Worm (Caenorhabditis elegans) whole organism, late embryonic: ENCODE data around the gene hars-1.
A peak's percentile ranks its signal among the peaks of the same experiment; 100 is the strongest.

Experiments used
- C08G9.2 ChIP-seq: sonication (generic microtip); optimal IDR thresholded peaks from 2 replicates; lab custom pipeline; 2016; ENCODE audit warnings: mild to moderate bottlenecking, missing genetic modification characterization, moderate library complexity, missing compliant biosample characterization
- C38D4.7 ChIP-seq: fragments of 200-800 bp; sonication (Bioruptor generic); optimal IDR thresholded peaks from 2 replicates; lab custom pipeline; 2018; ENCODE audit warnings: mild to moderate bottlenecking, missing genetic modification characterization, moderate library complexity, missing compliant biosample characterization
- F13H6.1 ChIP-seq: sonication (generic microtip); optimal IDR thresholded peaks from 2 replicates; lab custom pipeline; 2016; ENCODE audit warnings: missing genetic modification characterization, missing compliant biosample characterization
- K09A11.1 ChIP-seq: sonication (generic microtip); optimal IDR thresholded peaks from 2 replicates; lab custom pipeline; 2017; ENCODE audit warnings: antibody characterized with exemption, mild to moderate bottlenecking, missing genetic modification characterization, missing compliant biosample characterization; ENCODE audit not compliant: insufficient read depth
- T23F11.4 ChIP-seq: fragments of 200-800 bp; sonication (Bioruptor generic); optimal IDR thresholded peaks from 2 replicates; lab custom pipeline; 2018; ENCODE audit warnings: mild to moderate bottlenecking, missing genetic modification characterization, missing compliant biosample characterization
- ahr-1 ChIP-seq: sonication (generic microtip); optimal IDR thresholded peaks from 2 replicates; lab custom pipeline; 2016; ENCODE audit warnings: missing genetic modification characterization, missing compliant biosample characterization
- ceh-14 ChIP-seq: sonication (generic microtip); optimal IDR thresholded peaks from 2 replicates; lab custom pipeline; 2016; ENCODE audit warnings: missing genotype, missing genetic modification characterization, missing compliant biosample characterization
- ceh-19 ChIP-seq: fragments of 200-800 bp; sonication (Bioruptor generic); optimal IDR thresholded peaks from 2 replicates; lab custom pipeline; 2018; ENCODE audit warnings: mild to moderate bottlenecking, missing genetic modification characterization, missing compliant biosample characterization
- ceh-22 ChIP-seq: sonication (generic microtip); optimal IDR thresholded peaks from 2 replicates; lab custom pipeline; 2017; ENCODE audit warnings: missing biosample characterization, missing genetic modification characterization
- ceh-24 ChIP-seq: sonication (generic microtip); optimal IDR thresholded peaks from 2 replicates; lab custom pipeline; 2016; ENCODE audit warnings: mild to moderate bottlenecking, missing genetic modification characterization, missing compliant biosample characterization
- ceh-31 ChIP-seq: sonication (generic microtip); optimal IDR thresholded peaks from 2 replicates; lab custom pipeline; 2016; ENCODE audit warnings: missing genetic modification characterization, missing compliant biosample characterization
- ceh-34 ChIP-seq: sonication (generic microtip); optimal IDR thresholded peaks from 2 replicates; lab custom pipeline; 2016; ENCODE audit warnings: mild to moderate bottlenecking, missing genetic modification characterization, missing compliant biosample characterization
- ceh-45 ChIP-seq: fragments of 200-800 bp; sonication (Bioruptor generic); IDR thresholded peaks from 2 replicates; pipeline ENCODE4 v1.3.6; 2022; ENCODE audit warnings: missing genetic modification reagents, missing genetic modification characterization, missing compliant biosample characterization
- che-1 ChIP-seq: sonication (generic microtip); optimal IDR thresholded peaks from 2 replicates; lab custom pipeline; 2016; ENCODE audit warnings: mild to moderate bottlenecking, missing genetic modification characterization, missing compliant biosample characterization
- dve-1 ChIP-seq: sonication (generic microtip); optimal IDR thresholded peaks from 2 replicates; lab custom pipeline; 2017; ENCODE audit warnings: antibody characterized with exemption, mild to moderate bottlenecking, missing genetic modification characterization, missing compliant biosample characterization
- elt-2 ChIP-seq: sonication (generic microtip); optimal IDR thresholded peaks from 2 replicates; lab custom pipeline; 2016; ENCODE audit warnings: missing genetic modification reagents, missing genetic modification characterization, missing compliant biosample characterization
- elt-4 ChIP-seq: sonication (generic microtip); optimal IDR thresholded peaks from 2 replicates; lab custom pipeline; 2016; ENCODE audit warnings: missing genetic modification characterization, missing compliant biosample characterization
- ets-4 ChIP-seq: sonication (generic microtip); optimal IDR thresholded peaks from 2 replicates; lab custom pipeline; 2016; ENCODE audit warnings: missing genetic modification characterization, missing compliant biosample characterization
- eyg-1 ChIP-seq: sonication (generic microtip); optimal IDR thresholded peaks from 2 replicates; lab custom pipeline; 2016; ENCODE audit warnings: missing genotype, missing genetic modification characterization, missing compliant biosample characterization
- fax-1 ChIP-seq: sonication (generic microtip); optimal IDR thresholded peaks from 2 replicates; lab custom pipeline; 2016; ENCODE audit warnings: missing genotype, missing genetic modification characterization, missing compliant biosample characterization
- fkh-10 ChIP-seq: fragments of 150-350 bp; optimal IDR thresholded peaks from 2 replicates; lab custom pipeline; 2014; ENCODE audit warnings: missing biosample characterization, missing genetic modification reagents, missing genetic modification characterization
- gmeb-2 ChIP-seq: sonication (generic microtip); optimal IDR thresholded peaks from 2 replicates; lab custom pipeline; 2016; ENCODE audit warnings: missing genetic modification characterization, inconsistent platforms, missing compliant biosample characterization
- hlh-13 ChIP-seq: fragments of 200-800 bp; sonication (Bioruptor generic); optimal IDR thresholded peaks from 2 replicates; lab custom pipeline; 2018; ENCODE audit warnings: mild to moderate bottlenecking, missing genetic modification characterization, missing compliant biosample characterization
- hlh-30 ChIP-seq: sonication (generic microtip); optimal IDR thresholded peaks from 2 replicates; lab custom pipeline; 2017; ENCODE audit warnings: antibody characterized with exemption, missing genetic modification characterization, missing compliant biosample characterization; ENCODE audit not compliant: insufficient read depth
- hlh-6 ChIP-seq: sonication (generic microtip); optimal IDR thresholded peaks from 2 replicates; lab custom pipeline; 2016; ENCODE audit warnings: missing genotype, missing genetic modification characterization, missing compliant biosample characterization
- hlh-8 ChIP-seq: sonication (generic microtip); optimal IDR thresholded peaks from 2 replicates; lab custom pipeline; 2016; ENCODE audit warnings: missing genotype, missing genetic modification characterization, missing compliant biosample characterization
- lin-11 ChIP-seq: fragments of 200-800 bp; sonication (Bioruptor generic); optimal IDR thresholded peaks from 2 replicates; lab custom pipeline; 2018; ENCODE audit warnings: mild to moderate bottlenecking, missing genetic modification characterization, missing compliant biosample characterization
- madf-2 ChIP-seq: sonication (generic microtip); optimal IDR thresholded peaks from 2 replicates; lab custom pipeline; 2017; ENCODE audit warnings: missing genetic modification characterization, missing compliant biosample characterization
- mec-3 ChIP-seq: sonication (generic microtip); optimal IDR thresholded peaks from 2 replicates; lab custom pipeline; 2016; ENCODE audit warnings: borderline replicate concordance, missing genetic modification characterization, missing compliant biosample characterization
- nhr-11 ChIP-seq: fragments of 150-350 bp; optimal IDR thresholded peaks from 2 replicates; lab custom pipeline; 2014; ENCODE audit warnings: missing biosample characterization, missing genetic modification characterization
- nhr-232 ChIP-seq: sonication (generic microtip); optimal IDR thresholded peaks from 2 replicates; lab custom pipeline; 2016; ENCODE audit warnings: missing genetic modification characterization, missing compliant biosample characterization
- pag-3 ChIP-seq: sonication (generic microtip); optimal IDR thresholded peaks from 2 replicates; lab custom pipeline; 2016; ENCODE audit warnings: missing compliant biosample characterization, missing genetic modification characterization, borderline replicate concordance
- pat-9 ChIP-seq: fragments of 200-800 bp; sonication (Bioruptor generic); optimal IDR thresholded peaks from 2 replicates; lab custom pipeline; 2018; ENCODE audit warnings: mild to moderate bottlenecking, missing genetic modification characterization, moderate library complexity, missing compliant biosample characterization
- pha-4 ChIP-seq: fragments of 150-350 bp; optimal IDR thresholded peaks from 2 replicates; lab custom pipeline; 2018; ENCODE audit warnings: missing biosample characterization, missing genetic modification reagents, missing genetic modification characterization
- pqm-1 ChIP-seq: sonication (generic microtip); optimal IDR thresholded peaks from 2 replicates; lab custom pipeline; 2016; ENCODE audit warnings: missing genetic modification characterization, missing compliant biosample characterization
- pros-1 ChIP-seq: fragments of 150-350 bp; optimal IDR thresholded peaks from 2 replicates; lab custom pipeline; 2014; ENCODE audit warnings: missing biosample characterization, missing genetic modification reagents, missing genetic modification characterization
- ref-2 ChIP-seq: sonication (generic microtip); optimal IDR thresholded peaks from 2 replicates; lab custom pipeline; 2016; ENCODE audit warnings: missing genetic modification characterization, missing compliant biosample characterization
- rnt-1 ChIP-seq: sonication (generic microtip); optimal IDR thresholded peaks from 2 replicates; lab custom pipeline; 2016; ENCODE audit warnings: missing genetic modification characterization, missing compliant biosample characterization
- sdc-2 ChIP-seq: sonication (generic microtip); optimal IDR thresholded peaks from 2 replicates; lab custom pipeline; 2016; ENCODE audit warnings: missing genotype, missing genetic modification characterization, missing compliant biosample characterization
- sox-2 ChIP-seq: fragments of 200-800 bp; sonication (Bioruptor generic); IDR thresholded peaks from 2 replicates; pipeline ENCODE4 v1.3.6; 2022; ENCODE audit warnings: missing genetic modification reagents, missing genetic modification characterization, missing compliant biosample characterization
- sox-4 ChIP-seq: sonication (generic microtip); optimal IDR thresholded peaks from 2 replicates; lab custom pipeline; 2017; ENCODE audit warnings: mild to moderate bottlenecking, missing genetic modification characterization, inconsistent platforms, missing compliant biosample characterization
- tbx-7 ChIP-seq: sonication (generic microtip); optimal IDR thresholded peaks from 2 replicates; lab custom pipeline; 2016; ENCODE audit warnings: missing genotype, missing genetic modification characterization, missing compliant biosample characterization
- unc-3 ChIP-seq, 2 experiments: fragments of 200-800 bp in 1 of 2; sonication (Bioruptor generic) in 1 of 2; sonication (generic microtip) in 1 of 2; conservative IDR thresholded peaks in 1 of 2; optimal IDR thresholded peaks in 1 of 2; 2 replicates each; pipeline versions ENCODE4 v1.3.6 to Lab custom; 2016 to 2022; ENCODE audit warnings: missing compliant biosample characterization in 2 of 2, missing genetic modification characterization in 2 of 2, missing genetic modification reagents in 1 of 2
- unc-42 ChIP-seq: sonication (generic microtip); optimal IDR thresholded peaks from 2 replicates; lab custom pipeline; 2016; ENCODE audit warnings: missing genotype, missing genetic modification characterization, missing compliant biosample characterization

Gene hars-1

DNA sequence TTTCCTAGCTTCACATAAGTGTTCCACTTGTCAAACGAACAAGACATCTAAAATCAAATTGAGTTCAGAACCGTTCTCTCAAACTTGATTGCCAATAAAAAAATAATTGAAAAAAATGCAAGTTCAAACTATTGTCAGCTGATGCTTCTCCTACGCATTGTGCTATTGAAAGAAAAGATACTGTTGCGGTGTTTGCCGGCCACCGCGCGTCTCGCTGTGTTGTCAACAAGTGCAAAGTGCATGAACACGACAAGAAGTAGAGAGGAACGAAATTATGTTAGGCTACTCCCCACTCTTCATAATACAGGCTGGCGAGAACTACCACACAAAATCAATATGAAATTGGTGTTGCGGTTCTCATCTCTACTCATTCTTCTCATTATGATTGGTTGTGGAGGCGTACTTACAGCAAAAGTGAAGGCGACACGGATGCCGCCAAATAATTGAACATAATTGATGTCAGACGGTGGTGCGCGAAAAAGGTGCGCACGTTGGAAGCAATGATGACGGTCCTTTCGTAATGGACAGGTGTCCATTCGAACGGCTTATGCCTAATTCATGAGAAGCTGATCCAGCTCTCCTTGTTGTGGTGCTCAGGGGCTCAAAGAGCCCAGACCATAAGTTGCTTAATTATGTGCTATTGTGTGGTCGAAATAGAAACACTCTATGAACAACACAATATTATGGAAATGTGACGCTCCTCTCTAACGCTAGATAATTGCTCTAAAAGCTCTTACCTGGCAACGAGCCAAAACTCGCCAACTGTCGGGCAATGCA, 8.8 kb downstream of the hars-1 start:
- TF ChIP-seq dve-1: no peak
- no peak for TF ChIP-seq elt-2 (tag; lab: Kevin White, UChicago)
- TF ChIP-seq ceh-19 (GFP tag; lab: Kevin White, UChicago): no peak
- TF ChIP-seq ceh-22 (tag; lab: Kevin White, UChicago): no peak
- no peak for TF ChIP-seq gmeb-2
- no peak for TF ChIP-seq mec-3 (tag; lab: Kevin White, UChicago)
- peak; percentile 10; the same call in 1 of the 2 replicates for TF ChIP-seq ceh-45 (GFP tag; lab: Robert Waterston, UW)
- no peak for TF ChIP-seq nhr-232
- TF ChIP-seq ceh-31: peak; percentile 62
- no peak for TF ChIP-seq C08G9.2 (tag; lab: Kevin White, UChicago)
- no peak for TF ChIP-seq pat-9
- no peak for TF ChIP-seq fkh-10 (GFP tag; lab: Kevin White, UChicago)
- no peak for TF ChIP-seq unc-42 (tag; lab: Kevin White, UChicago)
- no peak for TF ChIP-seq unc-3 (GFP tag; conservative IDR thresholded peaks at IDR 0.05; lab: Robert Waterston, UW)
- TF ChIP-seq unc-3 (tag; optimal IDR thresholded peaks at IDR 0.05; lab: Kevin White, UChicago): no peak
- TF ChIP-seq hlh-13 (GFP tag; lab: Kevin White, UChicago): no peak
- TF ChIP-seq pros-1 (tag; lab: Kevin White, UChicago): no peak
- no peak for TF ChIP-seq sox-4 (tag; lab: Kevin White, UChicago)
- no peak for TF ChIP-seq ets-4 (tag; lab: Kevin White, UChicago)
- no peak for TF ChIP-seq nhr-11 (tag; lab: Kevin White, UChicago)
- TF ChIP-seq pqm-1 (tag; lab: Kevin White, UChicago): no peak
- no peak for TF ChIP-seq che-1 (tag; lab: Kevin White, UChicago)
- no peak for TF ChIP-seq pha-4 (tag; lab: Kevin White, UChicago)
- no peak for TF ChIP-seq ahr-1 (tag; lab: Kevin White, UChicago)
- TF ChIP-seq sox-2 (GFP tag; lab: Robert Waterston, UW): peak; percentile 52
- no peak for TF ChIP-seq pag-3 (tag; lab: Kevin White, UChicago)
- no peak for TF ChIP-seq F13H6.1 (tag; lab: Kevin White, UChicago)
- peak; percentile 37 for TF ChIP-seq ref-2
- no peak for TF ChIP-seq tbx-7 (tag; lab: Kevin White, UChicago)
- no peak for TF ChIP-seq rnt-1 (tag; lab: Kevin White, UChicago)
- TF ChIP-seq C38D4.7 (GFP tag; lab: Kevin White, UChicago): no peak
- no peak for TF ChIP-seq lin-11
- no peak for TF ChIP-seq eyg-1 (tag; lab: Kevin White, UChicago)
- no peak for TF ChIP-seq madf-2
- TF ChIP-seq elt-4: no peak
- TF ChIP-seq, all 69 proteins: peak for 4

DNA sequence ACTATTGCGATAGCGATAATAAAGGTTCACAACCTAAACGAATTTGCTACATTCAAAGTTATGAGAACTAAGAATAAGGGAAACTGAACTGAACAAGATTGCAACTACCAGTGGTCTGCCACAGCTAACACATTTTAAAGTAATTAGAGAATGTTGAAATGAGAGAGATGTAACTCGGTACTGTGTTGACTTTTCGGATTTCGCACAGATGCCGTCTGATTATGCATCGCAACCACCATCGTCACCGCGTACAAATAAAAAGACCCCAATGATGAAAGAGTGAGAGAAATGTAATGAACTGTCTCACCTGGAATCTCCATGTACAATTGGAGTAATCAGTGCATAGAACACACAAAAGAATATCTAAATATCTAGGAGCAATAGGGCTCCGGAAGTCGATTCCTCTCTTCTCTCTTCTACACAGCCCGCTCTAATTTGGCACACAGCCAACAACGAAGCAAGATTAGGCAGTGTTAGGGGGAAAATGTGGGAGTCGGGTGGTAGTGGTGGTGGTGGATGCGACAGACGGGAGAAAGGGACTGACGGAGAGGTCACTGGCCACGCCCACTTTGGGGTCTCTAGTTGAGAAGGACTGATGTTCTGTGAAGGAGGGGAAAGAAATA, 10.0 kb downstream of the hars-1 start, which contains the start of gene F13E9.11:
Gene F13E9.11, minus strand, starts transcription at position 507 of the 623 bp plus-strand sequence.
- TF ChIP-seq nhr-11 (tag; lab: Kevin White, UChicago) (no peak), unc-3 (GFP tag; conservative IDR thresholded peaks at IDR 0.05; lab: Robert Waterston, UW) (no peak), unc-3 (tag; optimal IDR thresholded peaks at IDR 0.05; lab: Kevin White, UChicago) (no peak), hlh-30 (no peak), K09A11.1 (tag; lab: Kevin White, UChicago) (no peak), elt-4 (no peak), tbx-7 (tag; lab: Kevin White, UChicago) (no peak), rnt-1 (tag; lab: Kevin White, UChicago) (no peak), ceh-31 (peak; percentile 55), ref-2 (no peak), ceh-14 (tag; lab: Kevin White, UChicago) (peak; percentile 23), gmeb-2 (no peak), ceh-34 (no peak), hlh-6 (tag; lab: Kevin White, UChicago) (peak; percentile 65), pag-3 (tag; lab: Kevin White, UChicago) (peak; percentile 38), sdc-2 (tag; lab: Kevin White, UChicago) (no peak), ceh-24 (tag; lab: Kevin White, UChicago) (no peak), hlh-8 (no peak), ceh-22 (tag; lab: Kevin White, UChicago) (no peak), elt-2 (tag; lab: Kevin White, UChicago) (no peak), ceh-45 (GFP tag; lab: Robert Waterston, UW) (no peak), T23F11.4 (GFP tag; lab: Kevin White, UChicago) (no peak), unc-42 (tag; lab: Kevin White, UChicago) (peak; percentile 61), lin-11 (no peak), fax-1 (tag; lab: Kevin White, UChicago) (peak; percentile 40), sox-2 (GFP tag; lab: Robert Waterston, UW) (no peak), F13H6.1 (tag; lab: Kevin White, UChicago) (no peak)
